Fruit fly (Drosophila melanogaster) whole organism, adult: ENCODE measurements around the gene Fntb.

Source experiments
- CG5204 ChIP-seq: fragments of 200-800 bp; sonication (Bioruptor generic); optimal IDR thresholded peaks from 2 replicates; lab custom pipeline; 2016; ENCODE audit warnings: missing biosample characterization, missing genetic modification characterization
- Clk ChIP-seq: fragments of 200-800 bp; sonication (Bioruptor generic); optimal IDR thresholded peaks from 2 replicates; lab custom pipeline; 2017; ENCODE audit warnings: missing biosample characterization, missing genetic modification characterization
- Hr96 ChIP-seq: fragments of 200-800 bp; sonication (Bioruptor generic); optimal IDR thresholded peaks from 2 replicates; lab custom pipeline; 2016; ENCODE audit warnings: missing biosample characterization, missing genetic modification characterization
- cic ChIP-seq: fragments of 200-800 bp; sonication (Bioruptor generic); optimal IDR thresholded peaks from 2 replicates; lab custom pipeline; 2017; ENCODE audit warnings: missing biosample characterization, mild to moderate bottlenecking, missing genetic modification characterization, moderate library complexity
- cnc ChIP-seq, 2 experiments: fragments of >200 bp; optimal IDR thresholded peaks; 2 replicates each; lab custom pipeline; 2017
- ovo ChIP-seq: fragments of 200-800 bp; sonication (Bioruptor generic); optimal IDR thresholded peaks from 2 replicates; lab custom pipeline; 2016; ENCODE audit warnings: missing biosample characterization, missing genetic modification characterization
- pad ChIP-seq: fragments of 200-800 bp; sonication (Bioruptor generic); optimal IDR thresholded peaks from 3 replicates; lab custom pipeline; 2017; ENCODE audit warnings: missing biosample characterization, missing genetic modification characterization, mild to moderate bottlenecking, moderate library complexity, missing genetic modification reagents
- tj ChIP-seq: fragments of 200-800 bp; sonication (Bioruptor generic); optimal IDR thresholded peaks from 3 replicates; lab custom pipeline; 2017; ENCODE audit warnings: missing biosample characterization, mild to moderate bottlenecking, missing genetic modification characterization, moderate library complexity

- peak; percentile 7 for TF ChIP-seq cic (GFP tag; lab: Kevin White, UChicago)
- TF ChIP-seq tj (GFP tag; lab: Kevin White, UChicago) = no peak
- TF ChIP-seq cnc (optimal IDR thresholded peaks at IDR 0.05; lab: Kevin White, UChicago) = no peak
- no peak for TF ChIP-seq CG5204 (GFP tag; lab: Kevin White, UChicago)
- TF ChIP-seq ovo (GFP tag; lab: Kevin White, UChicago) = no peak
- no peak for TF ChIP-seq Hr96 (GFP tag; lab: Kevin White, UChicago)
- TF ChIP-seq Clk (GFP tag; lab: Kevin White, UChicago) = no peak
- no peak for TF ChIP-seq pad
These were observed 14.7 kb downstream of the Fntb start for dm6 chr3R:16447448-16448045.
